Fruit fly (Drosophila melanogaster) whole organism, pupa: ENCODE measurements around the gene wrd.

Experiments used
- CG10348 ChIP-seq: fragments of 200-800 bp; sonication (Bioruptor generic); IDR thresholded peaks from 2 replicates; pipeline ENCODE4 v1.3.6; 2022; ENCODE audit warnings: missing biosample characterization, missing genetic modification characterization
- CG8301 ChIP-seq: fragments of 200-800 bp; sonication (Bioruptor generic); optimal IDR thresholded peaks from 2 replicates; lab custom pipeline; 2018; ENCODE audit warnings: missing biosample characterization, mild to moderate bottlenecking, missing genetic modification characterization
- EcR ChIP-seq: fragments of 200-800 bp; sonication (Bioruptor generic); optimal IDR thresholded peaks from 3 replicates; lab custom pipeline; 2019; ENCODE audit warnings: missing biosample characterization, missing genetic modification characterization, mild to moderate bottlenecking, moderate library complexity, missing genetic modification reagents
- Pif1A ChIP-seq: fragments of 200-800 bp; sonication (Bioruptor generic); optimal IDR thresholded peaks from 3 replicates; lab custom pipeline; 2016; ENCODE audit warnings: missing biosample characterization, missing genetic modification characterization

- no peak for TF ChIP-seq EcR
- TF ChIP-seq CG10348, result no peak
- TF ChIP-seq Pif1A (GFP tag; lab: Kevin White, UChicago), result peak; percentile 31
- TF ChIP-seq CG8301 (tag; lab: Kevin White, UChicago), result peak; percentile 9
Observed at dm6 chr3R:18198518-18199118, 31.1 kb downstream of the wrd start.
